Fruit fly (Drosophila melanogaster) Kc167 (cell line): ENCODE data around the gene hkb.

Experiments used
- Myc ChIP-seq: fragments of >200 bp; optimal IDR thresholded peaks from 2 replicates; lab custom pipeline; 2017; ENCODE audit warnings: missing external identifiers
- Sin3A ChIP-seq: fragments of >200 bp; optimal IDR thresholded peaks from 2 replicates; lab custom pipeline; 2018; ENCODE audit warnings: missing external identifiers
- insv ChIP-seq: fragments of >200 bp; optimal IDR thresholded peaks from 3 replicates; lab custom pipeline; 2018; ENCODE audit warnings: missing external identifiers
- ttk ChIP-seq: sonication (Bioruptor generic); optimal IDR thresholded peaks from 2 replicates; lab custom pipeline; 2017; ENCODE audit warnings: missing external identifiers

DNA sequence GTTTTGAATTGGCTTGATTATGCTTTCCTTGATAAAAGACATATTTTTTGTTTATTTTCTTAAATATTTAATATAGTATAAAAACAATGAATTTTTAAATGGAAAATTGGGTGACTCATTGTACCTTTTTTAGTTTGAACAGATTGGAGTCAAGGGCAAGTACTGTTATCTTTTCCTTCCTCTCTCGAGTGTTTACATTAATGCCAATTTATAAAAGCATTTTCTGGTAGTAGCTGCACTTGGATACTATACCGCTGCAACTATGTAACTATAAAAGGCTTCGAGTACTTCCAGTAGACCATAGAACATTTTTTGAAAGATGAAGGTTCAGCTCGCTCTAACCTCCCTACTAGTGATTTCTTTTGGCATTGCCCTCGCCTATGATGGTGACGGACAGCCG, 11.6 kb downstream of the hkb start, which contains the start of gene CG14645:
- TF ChIP-seq Myc (lab: Kevin White, UChicago) (no peak), Sin3A (lab: Kevin White, UChicago) (no peak), insv (lab: Kevin White, UChicago) (no peak), ttk (no peak)
